Worm (Caenorhabditis elegans) whole organism, L4/young adult: ENCODE measurements around the gene str-19.
"Not testable (repeated sequence)": the region's sequence is repeated elsewhere in the genome, so short reads cannot be mapped to it uniquely, and the experiment has no call there.

Experiments used
- W03F9.2 ChIP-seq: fragments of 150-350 bp; optimal IDR thresholded peaks from 2 replicates; lab custom pipeline; 2014; ENCODE audit warnings: missing biosample characterization, missing genetic modification characterization
- dao-5 ChIP-seq: sonication (generic microtip); optimal IDR thresholded peaks from 2 replicates; lab custom pipeline; 2016; ENCODE audit warnings: missing genotype, missing genetic modification characterization, moderate library complexity, missing compliant biosample characterization
- him-1 ChIP-seq: sonication (generic microtip); optimal IDR thresholded peaks from 2 replicates; lab custom pipeline; 2016; ENCODE audit warnings: missing genotype, missing genetic modification reagents, missing genetic modification characterization, missing compliant biosample characterization

DNA sequence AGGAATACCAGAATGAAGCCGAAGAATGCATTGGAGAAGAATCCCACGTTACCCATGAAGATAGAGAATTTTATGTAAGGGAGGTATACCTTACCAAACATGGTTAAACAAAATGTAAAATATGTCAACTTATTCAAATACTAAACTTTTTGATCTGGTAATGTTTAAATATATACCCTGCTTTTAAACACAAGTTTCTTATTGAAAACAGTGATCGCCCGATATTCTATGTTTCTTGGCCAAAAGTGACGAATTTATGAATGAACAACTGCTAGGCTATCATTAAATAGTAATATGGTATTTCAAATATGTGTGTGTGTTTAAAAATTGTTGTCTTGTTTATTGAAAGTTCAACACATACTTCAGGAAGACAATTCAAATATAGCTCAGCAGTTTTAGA is 4.1 kb upstream of the str-19 start, which contains the start of gene T23D5.8:
- TF ChIP-seq him-1; dao-5 (tag; lab: Kevin White, UChicago); W03F9.2 (tag; lab: Kevin White, UChicago): not testable (repeated sequence)
